Fruit fly (Drosophila melanogaster) whole organism, embryonic: Measurements from ENCODE around the gene CG31793.

Experiments used
- Atf-2 ChIP-seq: fragments of 200-800 bp; sonication (Bioruptor generic); optimal IDR thresholded peaks from 2 replicates; lab custom pipeline; 2016; ENCODE audit warnings: missing biosample characterization, missing genetic modification characterization
- Awh ChIP-seq: fragments of 200-800 bp; sonication (Bioruptor generic); IDR thresholded peaks from 2 replicates; pipeline ENCODE4, ENCODE4 v1.3.6; 2022; ENCODE audit warnings: missing biosample characterization, missing genetic modification characterization
- CG10565 ChIP-seq: fragments of 200-800 bp; sonication (Bioruptor generic); optimal IDR thresholded peaks from 3 replicates; lab custom pipeline; 2016; ENCODE audit warnings: missing biosample characterization, mild to moderate bottlenecking, missing genetic modification characterization
- CG11085 ChIP-seq: fragments of 200-800 bp; sonication (Bioruptor generic); IDR thresholded peaks from 2 replicates; pipeline ENCODE4 v1.3.6; 2022; ENCODE audit warnings: missing biosample characterization, missing genetic modification characterization
- CG11247 ChIP-seq: fragments of 200-800 bp; sonication (Bioruptor generic); IDR thresholded peaks from 2 replicates; pipeline ENCODE4 v1.3.6; 2022; ENCODE audit warnings: missing biosample characterization, missing genetic modification characterization
- CG11696 ChIP-seq: fragments of 200-800 bp; sonication (Bioruptor generic); IDR thresholded peaks from 2 replicates; pipeline ENCODE4 v1.3.6; 2022; ENCODE audit warnings: missing biosample characterization, missing genetic modification characterization
- CG12155 ChIP-seq: fragments of 200-800 bp; sonication (Bioruptor generic); optimal IDR thresholded peaks from 3 replicates; lab custom pipeline; 2016; ENCODE audit warnings: missing biosample characterization, missing genetic modification characterization
- CG12299 ChIP-seq: fragments of 200-800 bp; sonication (Bioruptor generic); optimal IDR thresholded peaks from 2 replicates; lab custom pipeline; 2018; ENCODE audit warnings: missing biosample characterization, mild to moderate bottlenecking, missing genetic modification characterization
- CG14441 ChIP-seq: fragments of 200-800 bp; sonication (Bioruptor generic); IDR thresholded peaks from 2 replicates; pipeline ENCODE4 v1.3.6; 2022; ENCODE audit warnings: missing biosample characterization, missing genetic modification characterization
- CG15696 ChIP-seq: fragments of 200-800 bp; sonication (Bioruptor generic); optimal IDR thresholded peaks from 2 replicates; lab custom pipeline; 2019; ENCODE audit warnings: missing biosample characterization, mild to moderate bottlenecking, missing genetic modification characterization, moderate library complexity
- CG17361 ChIP-seq: fragments of 200-800 bp; sonication (Bioruptor generic); IDR thresholded peaks from 3 replicates; pipeline ENCODE4 v1.3.6; 2022; ENCODE audit warnings: missing biosample characterization, missing genetic modification characterization
- CG2129 ChIP-seq: fragments of 200-800 bp; sonication (Bioruptor generic); IDR thresholded peaks from 2 replicates; pipeline ENCODE4 v1.3.6; 2022; ENCODE audit warnings: missing biosample characterization, missing genetic modification characterization; ENCODE audit not compliant: partially characterized antibody
- CG30431 ChIP-seq: fragments of 200-800 bp; sonication (Bioruptor generic); optimal IDR thresholded peaks from 2 replicates; lab custom pipeline; 2017; ENCODE audit warnings: missing biosample characterization, missing genetic modification characterization
- CG3281 ChIP-seq: fragments of 200-800 bp; sonication (Bioruptor generic); optimal IDR thresholded peaks from 3 replicates; lab custom pipeline; 2017; ENCODE audit warnings: missing biosample characterization, mild to moderate bottlenecking, missing genetic modification characterization
- CG33213 ChIP-seq: fragments of 200-800 bp; sonication (Bioruptor generic); optimal IDR thresholded peaks from 3 replicates; lab custom pipeline; 2016; ENCODE audit warnings: missing biosample characterization, missing genetic modification characterization
- CG33557 ChIP-seq: fragments of 200-800 bp; sonication (Bioruptor generic); optimal IDR thresholded peaks from 2 replicates; lab custom pipeline; 2019; ENCODE audit warnings: missing biosample characterization, mild to moderate bottlenecking, missing genetic modification characterization, moderate library complexity
- CG3726 ChIP-seq: fragments of 200-800 bp; sonication (Bioruptor generic); IDR thresholded peaks from 3 replicates; pipeline ENCODE4, ENCODE4 v1.3.6; 2022; ENCODE audit warnings: missing biosample characterization, missing genetic modification characterization
- CG43689 ChIP-seq: fragments of 200-800 bp; sonication (Bioruptor generic); IDR thresholded peaks from 2 replicates; pipeline ENCODE4 v1.3.6; 2022; ENCODE audit warnings: missing biosample characterization, missing genetic modification characterization
- CG4730 ChIP-seq: fragments of 200-800 bp; sonication (Bioruptor generic); IDR thresholded peaks from 2 replicates; pipeline ENCODE4 v1.3.6; 2022; ENCODE audit warnings: missing biosample characterization, missing genetic modification characterization
- CG7357 ChIP-seq: fragments of 200-800 bp; sonication (Bioruptor generic); IDR thresholded peaks from 3 replicates; pipeline ENCODE4 v1.3.6; 2022; ENCODE audit warnings: missing biosample characterization, missing genetic modification characterization
- CG8359 ChIP-seq: fragments of 200-800 bp; sonication (Bioruptor generic); optimal IDR thresholded peaks from 2 replicates; lab custom pipeline; 2017; ENCODE audit warnings: missing biosample characterization, mild to moderate bottlenecking, missing genetic modification characterization, borderline replicate concordance
- CG9609 ChIP-seq: fragments of 200-800 bp; sonication (Bioruptor generic); optimal IDR thresholded peaks from 3 replicates; lab custom pipeline; 2016; ENCODE audit warnings: missing biosample characterization, missing genetic modification characterization
- CrebB ChIP-seq: fragments of 200-800 bp; sonication (Bioruptor generic); optimal IDR thresholded peaks from 3 replicates; lab custom pipeline; 2018; ENCODE audit warnings: missing biosample characterization, mild to moderate bottlenecking, missing genetic modification characterization
- Dad ChIP-seq: fragments of 200-800 bp; sonication (Bioruptor generic); optimal IDR thresholded peaks from 3 replicates; lab custom pipeline; 2016; ENCODE audit warnings: missing biosample characterization, missing genetic modification characterization
- Dfd ChIP-seq, 2 experiments: fragments of >200 bp; optimal IDR thresholded peaks; 2 replicates each; lab custom pipeline; 2017; ENCODE audit warnings: missing biosample characterization in 2 of 2, missing genetic modification characterization in 2 of 2
- Dref ChIP-seq: fragments of 200-800 bp; sonication (Bioruptor generic); IDR thresholded peaks from 2 replicates; pipeline ENCODE4 v1.3.6; 2022; ENCODE audit warnings: missing biosample characterization, missing genetic modification characterization
- Fer2 ChIP-seq: fragments of 200-800 bp; sonication (Bioruptor generic); optimal IDR thresholded peaks from 2 replicates; lab custom pipeline; 2018; ENCODE audit warnings: missing biosample characterization, mild to moderate bottlenecking, missing genetic modification characterization, moderate library complexity
- Hmr ChIP-seq: fragments of 200-800 bp; sonication (Bioruptor generic); optimal IDR thresholded peaks from 3 replicates; lab custom pipeline; 2017; ENCODE audit warnings: mild to moderate bottlenecking, missing biosample characterization, missing genetic modification reagents, missing genetic modification characterization
- Hr39 ChIP-seq: fragments of >200 bp; optimal IDR thresholded peaks from 2 replicates; lab custom pipeline; 2017
- Mes4 ChIP-seq: fragments of 200-800 bp; sonication (Bioruptor generic); optimal IDR thresholded peaks from 2 replicates; lab custom pipeline; 2016; ENCODE audit warnings: missing biosample characterization, missing genetic modification characterization
- Sry-δ ChIP-seq: fragments of 200-800 bp; sonication (Bioruptor generic); optimal IDR thresholded peaks from 2 replicates; lab custom pipeline; 2016; ENCODE audit warnings: missing biosample characterization, missing genetic modification characterization
- Ssrp ChIP-seq: fragments of 200-800 bp; sonication (Bioruptor generic); optimal IDR thresholded peaks from 2 replicates; lab custom pipeline; 2018; ENCODE audit warnings: missing biosample characterization, mild to moderate bottlenecking, missing genetic modification characterization, moderate library complexity
- al ChIP-seq: fragments of 200-800 bp; sonication (Bioruptor generic); IDR thresholded peaks from 2 replicates; pipeline ENCODE4 v1.3.6; 2022; ENCODE audit warnings: missing biosample characterization, missing genetic modification characterization
- ash1 ChIP-seq: fragments of 200-800 bp; sonication (Bioruptor generic); optimal IDR thresholded peaks from 2 replicates; lab custom pipeline; 2018; ENCODE audit warnings: missing biosample characterization, mild to moderate bottlenecking, missing genetic modification characterization
- bcd ChIP-seq: fragments of 200-800 bp; sonication (Bioruptor generic); optimal IDR thresholded peaks from 2 replicates; lab custom pipeline; 2017; ENCODE audit warnings: missing biosample characterization, mild to moderate bottlenecking, missing genetic modification characterization
- crol ChIP-seq: fragments of 200-800 bp; sonication (Bioruptor generic); IDR thresholded peaks from 2 replicates; pipeline ENCODE4 v1.3.6; 2022; ENCODE audit warnings: missing biosample characterization, missing genetic modification characterization
- crp ChIP-seq, 2 experiments: fragments of 200-800 bp; sonication (Bioruptor generic); optimal IDR thresholded peaks; 2 replicates in 1 of 2; 3 replicates in 1 of 2; lab custom pipeline; 2017; ENCODE audit warnings: missing biosample characterization in 2 of 2, missing genetic modification characterization in 2 of 2, mild to moderate bottlenecking in 1 of 2, moderate library complexity in 1 of 2
- ems ChIP-seq: fragments of 200-800 bp; sonication (Bioruptor generic); optimal IDR thresholded peaks from 3 replicates; lab custom pipeline; 2016; ENCODE audit warnings: missing biosample characterization, missing genetic modification characterization
- fd3F ChIP-seq: fragments of 200-800 bp; sonication (Bioruptor generic); optimal IDR thresholded peaks from 2 replicates; lab custom pipeline; 2018; ENCODE audit warnings: missing biosample characterization, mild to moderate bottlenecking, missing genetic modification characterization, moderate library complexity
- fu2 ChIP-seq: fragments of 200-800 bp; sonication (Bioruptor generic); optimal IDR thresholded peaks from 2 replicates; lab custom pipeline; 2016; ENCODE audit warnings: missing biosample characterization, missing genetic modification characterization
- gce ChIP-seq: fragments of 200-800 bp; sonication (Bioruptor generic); IDR thresholded peaks from 3 replicates; pipeline ENCODE4 v1.3.6; 2022; ENCODE audit warnings: missing biosample characterization, missing genetic modification characterization
- gro ChIP-seq: fragments of 200-800 bp; sonication (Bioruptor generic); optimal IDR thresholded peaks from 2 replicates; lab custom pipeline; 2016; ENCODE audit warnings: missing biosample characterization, missing genetic modification characterization
- gt ChIP-seq: fragments of 200-800 bp; sonication (Bioruptor generic); IDR thresholded peaks from 2 replicates; pipeline ENCODE4 v1.3.6; 2022; ENCODE audit warnings: missing biosample characterization, missing genetic modification characterization
- ham ChIP-seq: fragments of 200-800 bp; sonication (Bioruptor generic); IDR thresholded peaks from 2 replicates; pipeline ENCODE4 v1.3.6; 2022; ENCODE audit warnings: missing biosample characterization, missing genetic modification characterization
- pum ChIP-seq: fragments of 200-800 bp; sonication (Bioruptor generic); optimal IDR thresholded peaks from 2 replicates; lab custom pipeline; 2016; ENCODE audit warnings: missing biosample characterization, missing genetic modification characterization
- scrt ChIP-seq: fragments of 200-800 bp; sonication (Bioruptor generic); optimal IDR thresholded peaks from 2 replicates; lab custom pipeline; 2018; ENCODE audit warnings: missing biosample characterization, mild to moderate bottlenecking, missing genetic modification characterization, moderate library complexity
- sim ChIP-seq: fragments of 200-800 bp; sonication (Bioruptor generic); IDR thresholded peaks from 2 replicates; pipeline ENCODE4 v1.3.6; 2022; ENCODE audit warnings: missing biosample characterization, missing genetic modification characterization
- sug ChIP-seq: fragments of 200-800 bp; optimal IDR thresholded peaks from 2 replicates; lab custom pipeline; 2019; ENCODE audit warnings: missing biosample characterization, mild to moderate bottlenecking, missing genetic modification characterization, moderate library complexity
- tap ChIP-seq: fragments of 200-800 bp; optimal IDR thresholded peaks from 3 replicates; lab custom pipeline; 2019; ENCODE audit warnings: missing biosample characterization, mild to moderate bottlenecking, missing genetic modification characterization, moderate library complexity
- ttk ChIP-seq: fragments of 200-800 bp; sonication (Bioruptor generic); IDR thresholded peaks from 2 replicates; pipeline ENCODE4 v2.1.2; 2022; ENCODE audit warnings: missing biosample characterization, missing genetic modification characterization
- tup ChIP-seq: fragments of 200-800 bp; sonication (Bioruptor generic); optimal IDR thresholded peaks from 2 replicates; lab custom pipeline; 2016; ENCODE audit warnings: missing biosample characterization, mild to moderate bottlenecking, missing genetic modification characterization, moderate library complexity
- zen2 ChIP-seq: fragments of 200-800 bp; sonication (Bioruptor generic); IDR thresholded peaks from 3 replicates; pipeline ENCODE4 v1.3.6; 2022; ENCODE audit warnings: missing biosample characterization, missing genetic modification characterization; ENCODE audit not compliant: partially characterized antibody

CG31793 gene

DNA sequence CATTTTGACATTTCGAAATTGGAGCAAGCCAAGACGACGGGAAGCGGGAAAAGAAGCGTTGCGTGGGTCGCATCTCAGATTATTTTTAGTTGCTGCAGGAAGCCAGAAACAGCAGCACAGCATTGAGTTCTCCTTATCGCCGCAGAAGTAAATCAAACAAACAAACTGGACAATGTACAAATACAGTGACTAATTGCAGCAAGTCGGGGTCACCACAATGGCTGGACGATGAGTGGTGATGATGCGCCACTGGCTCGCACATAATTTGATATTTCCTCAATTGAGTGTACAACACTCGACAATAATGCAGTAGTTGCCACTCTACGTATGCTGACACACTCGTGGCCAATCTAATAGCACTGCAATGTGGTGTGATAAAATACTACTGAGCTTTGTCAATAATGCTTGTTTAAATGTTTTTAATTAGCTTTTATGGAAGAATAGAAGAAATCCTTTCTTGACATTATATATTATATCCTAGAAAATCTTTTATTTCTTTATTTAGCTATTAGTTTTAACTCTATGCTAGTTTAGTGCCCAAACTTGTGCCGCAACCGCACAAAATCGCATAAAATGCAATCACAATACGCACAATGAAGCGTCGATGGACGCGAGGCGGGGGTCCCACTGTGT lies 21.1 kb upstream of the CG31793 start (continued):
- no peak for TF ChIP-seq tup (GFP tag; lab: Kevin White, UChicago)
- no peak for TF ChIP-seq gce
- no peak for TF ChIP-seq al
- TF ChIP-seq ttk (GFP tag; lab: Robert Waterston, UW): no peak
- TF ChIP-seq CG17361: peak; percentile 32; the same call in 1 of the 3 replicates
- TF ChIP-seq CG33557 (GFP tag; lab: Kevin White, UChicago): peak; percentile 0
- TF ChIP-seq CG10565: no peak
- TF ChIP-seq CG3281 (GFP tag; lab: Kevin White, UChicago): no peak
- no peak for TF ChIP-seq CG4730
- TF ChIP-seq Ssrp: peak; percentile 31
- TF ChIP-seq fd3F (GFP tag; lab: Kevin White, UChicago): no peak
- no peak for TF ChIP-seq CG12299
- TF ChIP-seq Hr39 (lab: Kevin White, UChicago): no peak
- no peak for TF ChIP-seq tap (tag; lab: Kevin White, UChicago)
- no peak for TF ChIP-seq CG33213
- TF ChIP-seq CG9609 (GFP tag; lab: Kevin White, UChicago): no peak
- no peak for TF ChIP-seq ash1 (GFP tag; lab: Kevin White, UChicago)
- no peak for TF ChIP-seq gt (GFP tag; lab: Robert Waterston, UW)
- no peak for TF ChIP-seq Atf-2
- no peak for TF ChIP-seq CG2129 (GFP tag; lab: Robert Waterston, UW)
- no peak for TF ChIP-seq sug (tag; lab: Kevin White, UChicago)
- TF ChIP-seq ems: no peak
- TF ChIP-seq Dfd (GFP tag; optimal IDR thresholded peaks at IDR 0.05; lab: Kevin White, UChicago): no peak
- no peak for TF ChIP-seq CG14441 (GFP tag; lab: Robert Waterston, UW)
- TF ChIP-seq gro (GFP tag; lab: Kevin White, UChicago): no peak
- TF ChIP-seq zen2 (GFP tag; lab: Robert Waterston, UW): no peak
- no peak for TF ChIP-seq Dad
- TF ChIP-seq CG11247 (GFP tag; lab: Robert Waterston, UW): no peak
- TF ChIP-seq CG12155 (GFP tag; lab: Kevin White, UChicago): no peak
- TF ChIP-seq scrt (GFP tag; lab: Kevin White, UChicago): no peak
- TF ChIP-seq Dref (GFP tag; lab: Robert Waterston, UW): no peak
- no peak for TF ChIP-seq crp (GFP tag; optimal IDR thresholded peaks at IDR 0.05; lab: Kevin White, UChicago)
- TF ChIP-seq Mes4 (GFP tag; lab: Kevin White, UChicago): no peak
- TF ChIP-seq Awh (GFP tag; lab: Robert Waterston, UW): no peak
- 0 out of 2 replicates have a peak, but pooled peaks have one; percentile 40 for TF ChIP-seq sim (GFP tag; lab: Robert Waterston, UW)
- no peak for TF ChIP-seq pum (GFP tag; lab: Kevin White, UChicago)
- TF ChIP-seq CrebB: no peak
- no peak for TF ChIP-seq fu2 (GFP tag; lab: Kevin White, UChicago)
- TF ChIP-seq CG3726 (GFP tag; lab: Robert Waterston, UW): no peak
- no peak for TF ChIP-seq Fer2 (tag; lab: Kevin White, UChicago)
- TF ChIP-seq ham: no peak
- TF ChIP-seq CG15696 (tag; lab: Kevin White, UChicago): peak; percentile 1
- peak; percentile 7 for TF ChIP-seq bcd (GFP tag; lab: Kevin White, UChicago)
- TF ChIP-seq CG8359 (GFP tag; lab: Kevin White, UChicago): no peak
- no peak for TF ChIP-seq Sry-δ
- TF ChIP-seq CG7357 (GFP tag; lab: Robert Waterston, UW): no peak
- peak; percentile 91 for TF ChIP-seq CG11696
- peak; percentile 25 for TF ChIP-seq CG30431
- TF ChIP-seq CG43689 (GFP tag; lab: Robert Waterston, UW): no peak
- no peak for TF ChIP-seq Hmr (GFP tag; lab: Kevin White, UChicago)
- 0 out of 2 replicates have a peak, but pooled peaks have one; percentile 9 for TF ChIP-seq crol (GFP tag; lab: Robert Waterston, UW)
- no peak for TF ChIP-seq CG11085 (GFP tag; lab: Robert Waterston, UW)
